Fruit fly (Drosophila melanogaster): ENCODE results near the gene aop.

- TF ChIP-seq CG11902 (GFP tag; optimal IDR thresholded peaks at IDR 0.05) (peak; percentile 95), lz (GFP tag; optimal IDR thresholded peaks at IDR 0.05) (peak; percentile 98), fd85E (GFP tag; optimal IDR thresholded peaks at IDR 0.05) (peak; percentile 94), OdsH (GFP tag; optimal IDR thresholded peaks at IDR 0.05) (peak; percentile 99), achi (GFP tag; optimal IDR thresholded peaks at IDR 0.05) (peak; percentile 98), Smox (GFP tag; optimal IDR thresholded peaks at IDR 0.05) (peak; percentile 97)
Measured at dm6 chr2L:2221649-2222150, 43.1 kb upstream of the aop start.
